Worm (Caenorhabditis elegans) whole organism, L2 larva: ENCODE results near the gene clec-124.

Source experiments
- ZK546.5 ChIP-seq: sonication (generic microtip); optimal IDR thresholded peaks from 2 replicates; lab custom pipeline; 2017; ENCODE audit warnings: missing biosample characterization, missing genetic modification characterization
- elt-1 ChIP-seq: fragments of 150-350 bp; optimal IDR thresholded peaks from 2 replicates; lab custom pipeline; 2014; ENCODE audit warnings: missing biosample characterization, missing genetic modification characterization
- fos-1 ChIP-seq: fragments of 150-350 bp; optimal IDR thresholded peaks from 2 replicates; lab custom pipeline; 2014; ENCODE audit warnings: missing biosample characterization, missing genetic modification characterization
- gmeb-1 ChIP-seq: fragments of 150-350 bp; optimal IDR thresholded peaks from 2 replicates; lab custom pipeline; 2014; ENCODE audit warnings: missing biosample characterization, missing genetic modification characterization
- lin-39 ChIP-seq: fragments of 150-350 bp; optimal IDR thresholded peaks from 2 replicates; lab custom pipeline; 2014; ENCODE audit warnings: missing biosample characterization, missing genetic modification reagents, missing genetic modification characterization
- nhr-11 ChIP-seq: fragments of 150-350 bp; optimal IDR thresholded peaks from 2 replicates; lab custom pipeline; 2014; ENCODE audit warnings: missing biosample characterization, missing genetic modification characterization
- nhr-12 ChIP-seq: fragments of 150-350 bp; optimal IDR thresholded peaks from 2 replicates; lab custom pipeline; 2014; ENCODE audit warnings: missing biosample characterization, missing genetic modification characterization
- nhr-25 ChIP-seq: fragments of 150-350 bp; sonication (generic microtip); optimal IDR thresholded peaks from 3 replicates; lab custom pipeline; 2014; ENCODE audit warnings: missing biosample characterization, missing genetic modification characterization
- sma-3 ChIP-seq: sonication (generic microtip); optimal IDR thresholded peaks from 2 replicates; lab custom pipeline; 2016; ENCODE audit warnings: missing genetic modification reagents, missing genetic modification characterization, missing compliant biosample characterization
- snpc-4 ChIP-seq: fragments of 150-350 bp; optimal IDR thresholded peaks from 2 replicates; lab custom pipeline; 2014; ENCODE audit warnings: missing biosample characterization, missing genetic modification characterization
- unc-39 ChIP-seq: fragments of 150-350 bp; optimal IDR thresholded peaks from 2 replicates; lab custom pipeline; 2014; ENCODE audit warnings: missing biosample characterization, missing genetic modification characterization
- unc-62 ChIP-seq: fragments of 150-350 bp; optimal IDR thresholded peaks from 2 replicates; lab custom pipeline; 2014; ENCODE audit warnings: missing biosample characterization, missing genetic modification reagents, missing genetic modification characterization
- zag-1 ChIP-seq: fragments of 150-350 bp; optimal IDR thresholded peaks from 2 replicates; lab custom pipeline; 2014; ENCODE audit warnings: missing biosample characterization, missing genetic modification characterization
- ztf-4 ChIP-seq: fragments of 150-350 bp; optimal IDR thresholded peaks from 2 replicates; lab custom pipeline; 2014; ENCODE audit warnings: missing biosample characterization, missing genetic modification characterization

DNA sequence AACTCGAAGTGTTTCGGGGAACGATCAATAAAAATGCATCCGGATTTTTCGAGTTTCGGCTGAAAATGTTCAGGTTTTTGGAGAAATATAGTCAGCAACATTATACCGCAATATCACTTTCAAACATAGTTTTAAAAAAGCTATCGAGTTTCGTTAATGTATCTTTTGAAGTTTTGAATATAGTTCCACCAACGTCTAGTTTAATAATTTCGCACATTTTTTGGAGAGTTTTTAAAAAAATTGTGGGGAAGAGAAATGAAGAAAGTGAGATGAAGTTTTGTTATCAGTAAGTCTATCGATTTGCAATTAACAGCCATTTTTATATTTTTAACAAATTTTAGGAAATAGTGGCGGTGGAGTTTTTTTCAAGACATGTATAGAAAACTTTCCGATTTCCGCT lies 23.7 kb upstream of the clec-124 start, which contains the start of gene ZC239.17:
- TF ChIP-seq elt-1 (tag; lab: Kevin White, UChicago) (no peak), lin-39 (no peak), gmeb-1 (tag; lab: Kevin White, UChicago) (no peak), fos-1 (no peak), unc-39 (tag; lab: Kevin White, UChicago) (no peak), snpc-4 (tag; lab: Kevin White, UChicago) (no peak), nhr-25 (no peak), nhr-12 (tag; lab: Kevin White, UChicago) (no peak), ZK546.5 (no peak), sma-3 (GFP tag; lab: Kevin White, UChicago) (no peak), zag-1 (tag; lab: Kevin White, UChicago) (no peak), ztf-4 (tag; lab: Kevin White, UChicago) (no peak), unc-62 (GFP tag; lab: Kevin White, UChicago) (no peak), nhr-11 (tag; lab: Kevin White, UChicago) (no peak)
